Worm (Caenorhabditis elegans) whole organism, L1 larva: Measurements from ENCODE around the gene F59B2.8.

Source experiments
- C04F5.9 ChIP-seq: sonication (generic microtip); optimal IDR thresholded peaks from 2 replicates; lab custom pipeline; 2016; ENCODE audit warnings: missing genetic modification characterization, missing compliant biosample characterization
- aha-1 ChIP-seq: fragments of 150-350 bp; optimal IDR thresholded peaks from 2 replicates; lab custom pipeline; 2014; ENCODE audit warnings: missing biosample characterization, missing genetic modification characterization
- alr-1 ChIP-seq: fragments of 200-800 bp; sonication (Bioruptor generic); optimal IDR thresholded peaks from 2 replicates; lab custom pipeline; 2018; ENCODE audit warnings: borderline replicate concordance, mild to moderate bottlenecking, missing genetic modification characterization, missing compliant biosample characterization
- aly-2 ChIP-seq: fragments of 150-350 bp; optimal IDR thresholded peaks from 2 replicates; lab custom pipeline; 2014; ENCODE audit warnings: missing biosample characterization, missing genetic modification characterization
- ama-1 ChIP-seq: fragments of 150-350 bp; optimal IDR thresholded peaks from 2 replicates; lab custom pipeline; 2014
- blmp-1 ChIP-seq: fragments of 150-350 bp; optimal IDR thresholded peaks from 2 replicates; lab custom pipeline; 2014; ENCODE audit warnings: missing biosample characterization, missing genetic modification characterization
- ceh-82 ChIP-seq, 3 experiments: fragments of 150-350 bp in 1 of 3; sonication (generic microtip) in 2 of 3; optimal IDR thresholded peaks; 2 replicates each; lab custom pipeline; 2014 to 2017; ENCODE audit warnings: missing biosample characterization in 3 of 3, missing genetic modification characterization in 3 of 3
- ceh-88 ChIP-seq: fragments of 200-800 bp; sonication (Bioruptor generic); IDR thresholded peaks from 2 replicates; pipeline ENCODE4 v1.3.6; 2022; ENCODE audit warnings: missing genetic modification characterization, missing compliant biosample characterization
- ceh-90 ChIP-seq: sonication (generic microtip); optimal IDR thresholded peaks from 2 replicates; lab custom pipeline; 2016; ENCODE audit warnings: missing genetic modification characterization, missing compliant biosample characterization
- ces-1 ChIP-seq: fragments of 150-350 bp; optimal IDR thresholded peaks from 2 replicates; lab custom pipeline; 2014; ENCODE audit warnings: missing biosample characterization, missing genetic modification reagents, missing genetic modification characterization
- dpl-1 ChIP-seq, 3 experiments: fragments of 150-350 bp in 2 of 3; sonication (generic microtip) in 1 of 3; optimal IDR thresholded peaks; 2 replicates each; lab custom pipeline; 2014 to 2017; ENCODE audit warnings: missing biosample characterization in 3 of 3, missing genetic modification characterization in 3 of 3, missing genetic modification reagents in 3 of 3
- dsc-1 ChIP-seq: sonication (generic microtip); optimal IDR thresholded peaks from 2 replicates; lab custom pipeline; 2016; ENCODE audit warnings: mild to moderate bottlenecking, missing genetic modification characterization, missing compliant biosample characterization
- efl-1 ChIP-seq, 4 experiments: fragments of 150-350 bp; optimal IDR thresholded peaks in 3 of 4; peaks in 1 of 4; 1 replicate in 1 of 4; 2 replicates in 3 of 4; lab custom pipeline; 2014; ENCODE audit warnings: missing biosample characterization in 2 of 4, missing genetic modification characterization in 2 of 4, missing genetic modification reagents in 2 of 4
- efl-3 ChIP-seq: fragments of 200-800 bp; sonication (Bioruptor generic); optimal IDR thresholded peaks from 2 replicates; lab custom pipeline; 2018; ENCODE audit warnings: mild to moderate bottlenecking, missing genetic modification characterization, missing compliant biosample characterization
- egl-13 ChIP-seq: sonication (generic microtip); optimal IDR thresholded peaks from 2 replicates; lab custom pipeline; 2016; ENCODE audit warnings: missing genotype, missing genetic modification reagents, missing genetic modification characterization, missing compliant biosample characterization
- egl-27 ChIP-seq, 2 experiments: fragments of 150-350 bp in 1 of 2; sonication (generic microtip); optimal IDR thresholded peaks; 3 replicates each; lab custom pipeline; 2017 to 2018; ENCODE audit warnings: missing biosample characterization in 2 of 2, missing genetic modification characterization in 2 of 2, missing genetic modification reagents in 2 of 2
- elt-2 ChIP-seq: sonication (generic microtip); optimal IDR thresholded peaks from 2 replicates; lab custom pipeline; 2016; ENCODE audit warnings: missing genetic modification characterization, mild to moderate bottlenecking, inconsistent platforms, missing compliant biosample characterization, missing genetic modification reagents
- elt-3 ChIP-seq, 6 experiments: fragments of 150-350 bp in 1 of 6; sonication (generic microtip); optimal IDR thresholded peaks; 2 replicates each; lab custom pipeline; 2017 to 2018; ENCODE audit warnings: missing biosample characterization in 6 of 6, missing genetic modification characterization in 6 of 6, inconsistent platforms in 1 of 6
- ets-5 ChIP-seq: fragments of 200-800 bp; sonication (Bioruptor generic); IDR thresholded peaks from 2 replicates; pipeline ENCODE4 v1.3.6; 2022; ENCODE audit warnings: missing genetic modification characterization, missing compliant biosample characterization
- fos-1 ChIP-seq: fragments of 150-350 bp; optimal IDR thresholded peaks from 2 replicates; lab custom pipeline; 2014; ENCODE audit warnings: missing biosample characterization, missing genetic modification characterization
- hlh-4 ChIP-seq: sonication (generic microtip); optimal IDR thresholded peaks from 2 replicates; lab custom pipeline; 2016; ENCODE audit warnings: mild to moderate bottlenecking, missing genetic modification characterization, missing compliant biosample characterization
- isw-1 ChIP-seq: fragments of 200-800 bp; sonication (Bioruptor generic); IDR thresholded peaks from 2 replicates; pipeline ENCODE4 v1.3.6; 2022; ENCODE audit warnings: missing genetic modification characterization, missing compliant biosample characterization
- jun-1 ChIP-seq: fragments of 150-350 bp; optimal IDR thresholded peaks from 2 replicates; lab custom pipeline; 2014; ENCODE audit warnings: missing biosample characterization, missing genetic modification reagents, missing genetic modification characterization
- lin-13 ChIP-seq: fragments of 150-350 bp; optimal IDR thresholded peaks from 2 replicates; lab custom pipeline; 2014; ENCODE audit warnings: missing biosample characterization, missing genetic modification reagents, missing genetic modification characterization
- lin-14 ChIP-seq: fragments of 200-800 bp; sonication (Bioruptor generic); optimal IDR thresholded peaks from 2 replicates; lab custom pipeline; 2018; ENCODE audit warnings: mild to moderate bottlenecking, missing genetic modification characterization, moderate library complexity, missing compliant biosample characterization
- lin-39 ChIP-seq: fragments of 150-350 bp; optimal IDR thresholded peaks from 2 replicates; lab custom pipeline; 2014; ENCODE audit warnings: missing biosample characterization, missing genetic modification reagents, missing genetic modification characterization
- lsy-2 ChIP-seq, 2 experiments: fragments of 150-350 bp; optimal IDR thresholded peaks; 2 replicates each; lab custom pipeline; 2014; ENCODE audit warnings: missing biosample characterization in 2 of 2, missing genetic modification characterization in 2 of 2
- mab-9 ChIP-seq: fragments of 200-800 bp; sonication (Bioruptor generic); IDR thresholded peaks from 2 replicates; pipeline ENCODE4 v1.3.6; 2022; ENCODE audit warnings: missing genetic modification reagents, missing genetic modification characterization, missing compliant biosample characterization
- mep-1 ChIP-seq: fragments of 150-350 bp; optimal IDR thresholded peaks from 2 replicates; lab custom pipeline; 2014; ENCODE audit warnings: missing biosample characterization, missing genetic modification characterization
- nhr-11 ChIP-seq: fragments of 150-350 bp; optimal IDR thresholded peaks from 2 replicates; lab custom pipeline; 2014; ENCODE audit warnings: missing biosample characterization, missing genetic modification characterization
- nhr-12 ChIP-seq: sonication (generic microtip); optimal IDR thresholded peaks from 2 replicates; lab custom pipeline; 2017; ENCODE audit warnings: missing biosample characterization, missing genetic modification characterization
- nhr-28 ChIP-seq: fragments of 150-350 bp; optimal IDR thresholded peaks from 2 replicates; lab custom pipeline; 2014; ENCODE audit warnings: missing biosample characterization, missing genetic modification characterization
- nhr-47 ChIP-seq: sonication (generic microtip); optimal IDR thresholded peaks from 2 replicates; lab custom pipeline; 2016; ENCODE audit warnings: mild to moderate bottlenecking, missing genetic modification characterization, moderate library complexity, missing compliant biosample characterization
- nhr-71 ChIP-seq: sonication (generic microtip); optimal IDR thresholded peaks from 2 replicates; lab custom pipeline; 2016; ENCODE audit warnings: mild to moderate bottlenecking, missing genetic modification characterization, moderate library complexity, missing compliant biosample characterization
- nhr-77 ChIP-seq: fragments of 150-350 bp; optimal IDR thresholded peaks from 2 replicates; lab custom pipeline; 2014; ENCODE audit warnings: missing biosample characterization, missing genetic modification characterization
- nhr-85 ChIP-seq: sonication (generic microtip); peaks from one replicate; lab custom pipeline; 2016; ENCODE audit warnings: missing genetic modification characterization, inconsistent platforms, missing compliant biosample characterization
- pag-3 ChIP-seq: sonication (generic microtip); optimal IDR thresholded peaks from 2 replicates; lab custom pipeline; 2017; ENCODE audit warnings: missing genetic modification characterization, mild to moderate bottlenecking, missing compliant biosample characterization, antibody characterized with exemption, borderline replicate concordance; ENCODE audit not compliant: insufficient read depth
- pax-3 ChIP-seq: fragments of 200-800 bp; sonication (Bioruptor generic); optimal IDR thresholded peaks from 2 replicates; lab custom pipeline; 2018; ENCODE audit warnings: mild to moderate bottlenecking, missing genetic modification characterization, moderate library complexity, missing compliant biosample characterization
- pqm-1 ChIP-seq: sonication (generic microtip); optimal IDR thresholded peaks from 3 replicates; lab custom pipeline; 2017; ENCODE audit warnings: missing biosample characterization, missing genetic modification characterization
- rnt-1 ChIP-seq: sonication (generic microtip); optimal IDR thresholded peaks from 2 replicates; lab custom pipeline; 2016; ENCODE audit warnings: mild to moderate bottlenecking, missing genetic modification characterization, moderate library complexity, missing compliant biosample characterization
- skn-1 ChIP-seq: fragments of 150-350 bp; optimal IDR thresholded peaks from 2 replicates; lab custom pipeline; 2014; ENCODE audit warnings: missing biosample characterization, missing genetic modification characterization
- snpc-4 ChIP-seq: fragments of 150-350 bp; optimal IDR thresholded peaks from 2 replicates; lab custom pipeline; 2014; ENCODE audit warnings: missing biosample characterization, missing genetic modification characterization
- sox-4 ChIP-seq: sonication (generic microtip); optimal IDR thresholded peaks from 2 replicates; lab custom pipeline; 2016; ENCODE audit warnings: missing genetic modification characterization, missing compliant biosample characterization
- sup-37 ChIP-seq: fragments of 200-800 bp; sonication (Bioruptor generic); optimal IDR thresholded peaks from 2 replicates; lab custom pipeline; 2018; ENCODE audit warnings: mild to moderate bottlenecking, missing genetic modification characterization, missing compliant biosample characterization
- swsn-7 ChIP-seq: sonication (generic microtip); optimal IDR thresholded peaks from 2 replicates; lab custom pipeline; 2016; ENCODE audit warnings: missing genetic modification characterization, missing compliant biosample characterization
- tbx-2 ChIP-seq: sonication (generic microtip); optimal IDR thresholded peaks from 2 replicates; lab custom pipeline; 2016; ENCODE audit warnings: missing genetic modification characterization, missing compliant biosample characterization
- unc-130 ChIP-seq: fragments of 150-350 bp; optimal IDR thresholded peaks from 2 replicates; lab custom pipeline; 2017; ENCODE audit warnings: missing biosample characterization, missing genetic modification characterization, inconsistent platforms
- unc-86 ChIP-seq: sonication (generic microtip); optimal IDR thresholded peaks from 2 replicates; lab custom pipeline; 2016; ENCODE audit warnings: missing genetic modification characterization, missing compliant biosample characterization
- vab-15 ChIP-seq: sonication (generic microtip); optimal IDR thresholded peaks from 2 replicates; lab custom pipeline; 2017; ENCODE audit warnings: missing genotype, mild to moderate bottlenecking, missing genetic modification characterization, missing compliant biosample characterization
- xbp-1 ChIP-seq: sonication (generic microtip); optimal IDR thresholded peaks from 2 replicates; lab custom pipeline; 2016; ENCODE audit warnings: missing genetic modification characterization, missing compliant biosample characterization
- zip-4 ChIP-seq: fragments of 200-800 bp; sonication (Bioruptor generic); optimal IDR thresholded peaks from 2 replicates; lab custom pipeline; 2018; ENCODE audit warnings: mild to moderate bottlenecking, missing genetic modification characterization, moderate library complexity, missing compliant biosample characterization
- ztf-4 ChIP-seq: fragments of 150-350 bp; optimal IDR thresholded peaks from 2 replicates; lab custom pipeline; 2014; ENCODE audit warnings: missing biosample characterization, missing genetic modification characterization

F59B2.8 gene

DNA sequence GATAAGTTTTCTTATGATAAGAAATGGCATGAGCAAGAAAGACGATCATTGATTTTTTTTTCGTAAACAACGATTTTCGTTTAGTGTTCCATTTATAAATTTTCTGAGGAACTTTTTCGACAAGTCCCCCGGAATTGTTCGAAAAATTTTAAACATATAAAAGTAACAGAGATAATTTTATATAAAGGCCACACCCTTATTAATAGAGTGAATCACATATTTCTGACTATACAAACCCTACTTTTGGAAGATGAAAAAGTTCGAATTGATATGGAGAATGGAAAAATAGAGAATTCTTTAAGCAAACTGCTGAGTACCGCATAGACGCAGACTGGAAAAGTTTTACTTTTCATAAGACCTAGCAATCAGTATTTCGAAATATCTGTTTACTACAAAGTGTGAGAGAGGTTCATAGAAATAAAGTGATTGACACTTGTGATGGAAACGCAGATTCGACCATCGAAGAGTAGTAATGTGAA is 41.2 kb upstream of the F59B2.8 start (continued):
- peak; percentile 99 for TF ChIP-seq aly-2
- TF ChIP-seq nhr-71 (tag; lab: Kevin White, UChicago), result peak; percentile 93
- no peak for TF ChIP-seq ces-1 (GFP tag; lab: Kevin White, UChicago)
- TF ChIP-seq nhr-77 (tag; lab: Kevin White, UChicago), result no peak
- TF ChIP-seq rnt-1 (tag; lab: Kevin White, UChicago), result peak; percentile 75
- no peak for TF ChIP-seq nhr-12 (tag; lab: Kevin White, UChicago)
- TF ChIP-seq pax-3 (tag; lab: Kevin White, UChicago), result peak; percentile 81
- peak; percentile 36 for TF ChIP-seq pag-3 (tag; lab: Kevin White, UChicago)
- TF ChIP-seq efl-1 (optimal IDR thresholded peaks at IDR 0.05; lab: Kevin White, UChicago), result peak; percentile 46 to 66
- TF ChIP-seq efl-1 (GFP tag; optimal IDR thresholded peaks at IDR 0.05 in 1 of 2; lab: Kevin White, UChicago), result peak; percentile 53 to 95
- peak; percentile 68 for TF ChIP-seq nhr-47 (tag; lab: Kevin White, UChicago)
- peak; percentile 81 for TF ChIP-seq lin-14 (GFP tag; lab: Kevin White, UChicago)
- TF ChIP-seq mep-1 (tag; lab: Kevin White, UChicago), result peak; percentile 98
- TF ChIP-seq skn-1 (tag; lab: Kevin White, UChicago), result peak; percentile 97
- TF ChIP-seq unc-130, result no peak
- TF ChIP-seq ets-5 (GFP tag; lab: Robert Waterston, UW), result no peak
- peak; percentile 11 for TF ChIP-seq sox-4
- TF ChIP-seq C04F5.9 (tag; lab: Kevin White, UChicago), result peak; percentile 21
- TF ChIP-seq lin-39 (tag; lab: Kevin White, UChicago), result no peak
- no peak for TF ChIP-seq egl-13 (tag; lab: Kevin White, UChicago)
- peak; percentile 3 for TF ChIP-seq jun-1 (tag; lab: Kevin White, UChicago)
- TF ChIP-seq zip-4, result peak; percentile 43
- TF ChIP-seq alr-1 (tag; lab: Kevin White, UChicago), result no peak
- peak in 1 of 3 experiments; percentile 58 for TF ChIP-seq ceh-82 (tag; optimal IDR thresholded peaks at IDR 0.05; lab: Kevin White, UChicago)
- peak; percentile 6 for TF ChIP-seq tbx-2 (tag; lab: Kevin White, UChicago)
- TF ChIP-seq ceh-88 (GFP tag; lab: Robert Waterston, UW), result peak; percentile 78; the same call in 1 of the 2 replicates
- TF ChIP-seq unc-86 (tag; lab: Kevin White, UChicago), result peak; percentile 4
- TF ChIP-seq swsn-7 (tag; lab: Kevin White, UChicago), result peak; percentile 84
- TF ChIP-seq pqm-1 (tag; lab: Kevin White, UChicago), result no peak
- TF ChIP-seq lin-13 (GFP tag; lab: Kevin White, UChicago), result peak; percentile 73
- peak; percentile 95 for TF ChIP-seq nhr-85
- TF ChIP-seq dsc-1 (tag; lab: Kevin White, UChicago), result peak; percentile 52
- peak; percentile 46 to 56 (median 54) for TF ChIP-seq dpl-1 (GFP tag; optimal IDR thresholded peaks at IDR 0.05; lab: Kevin White, UChicago)
- TF ChIP-seq efl-3, result no peak
- peak; percentile 47 for TF ChIP-seq snpc-4 (tag; lab: Kevin White, UChicago)
- TF ChIP-seq elt-2 (tag; lab: Kevin White, UChicago), result peak; percentile 62
- peak; percentile 64 for TF ChIP-seq xbp-1 (tag; lab: Kevin White, UChicago)
- TF ChIP-seq aha-1 (tag; lab: Kevin White, UChicago), result no peak
- no peak for TF ChIP-seq vab-15 (tag; lab: Kevin White, UChicago)
- TF ChIP-seq isw-1 (GFP tag; lab: Robert Waterston, UW), result peak; percentile 45
- TF ChIP-seq ceh-90 (tag; lab: Kevin White, UChicago), result no peak
- TF ChIP-seq hlh-4 (tag; lab: Kevin White, UChicago), result no peak
- peak in 3 of 6 experiments; percentile 85 to 86 (median 86) for TF ChIP-seq elt-3 (tag; optimal IDR thresholded peaks at IDR 0.05; lab: Kevin White, UChicago)
- TF ChIP-seq lsy-2 (tag; optimal IDR thresholded peaks at IDR 0.05; lab: Kevin White, UChicago), result peak; percentile 79 to 87
- TF ChIP-seq ama-1 (lab: Kevin White, UChicago), result peak; percentile 97
- no peak for TF ChIP-seq nhr-11 (tag; lab: Kevin White, UChicago)
- no peak for TF ChIP-seq fos-1
- TF ChIP-seq ztf-4 (tag; lab: Kevin White, UChicago), result peak; percentile 91
- TF ChIP-seq sup-37, result no peak
- TF ChIP-seq egl-27 (tag; optimal IDR thresholded peaks at IDR 0.05; lab: Kevin White, UChicago), result peak in 1 of 2 experiments; percentile 17
- TF ChIP-seq mab-9 (GFP tag; lab: Robert Waterston, UW), result peak; percentile 80
- no peak for TF ChIP-seq nhr-28
- peak; percentile 66 for TF ChIP-seq blmp-1 (tag; lab: Kevin White, UChicago)
